Worm (Caenorhabditis elegans) whole organism, young adult: ENCODE results near the gene T21H3.1.

Experiments used
- B0261.1 ChIP-seq: sonication (generic microtip); optimal IDR thresholded peaks from 2 replicates; lab custom pipeline; 2016; ENCODE audit warnings: mild to moderate bottlenecking, missing genetic modification characterization, moderate library complexity, missing compliant biosample characterization
- F37B4.10 ChIP-seq: fragments of 200-800 bp; sonication (Bioruptor generic); IDR thresholded peaks from 2 replicates; pipeline ENCODE4 v1.3.6; 2022; ENCODE audit warnings: missing genetic modification characterization, missing compliant biosample characterization
- K12H6.12 ChIP-seq: fragments of 200-800 bp; sonication (Bioruptor generic); optimal IDR thresholded peaks from 2 replicates; lab custom pipeline; 2018; ENCODE audit warnings: mild to moderate bottlenecking, missing genetic modification characterization, missing compliant biosample characterization
- T07F8.4 ChIP-seq: sonication (generic microtip); optimal IDR thresholded peaks from 2 replicates; lab custom pipeline; 2016; ENCODE audit warnings: mild to moderate bottlenecking, missing genetic modification characterization, moderate library complexity, missing compliant biosample characterization
- aptf-2 ChIP-seq: fragments of 200-800 bp; sonication (Bioruptor generic); conservative IDR thresholded peaks from 2 replicates; pipeline ENCODE4 v1.3.6; 2022; ENCODE audit warnings: missing genetic modification reagents, missing genetic modification characterization, missing compliant biosample characterization
- atf-7 ChIP-seq: sonication (generic microtip); optimal IDR thresholded peaks from 2 replicates; lab custom pipeline; 2017; ENCODE audit warnings: mild to moderate bottlenecking, missing genetic modification characterization, missing compliant biosample characterization
- attf-3 ChIP-seq: fragments of 200-800 bp; sonication (Bioruptor generic); conservative IDR thresholded peaks from 2 replicates; pipeline ENCODE4 v1.3.6; 2022; ENCODE audit warnings: missing genetic modification reagents, missing genetic modification characterization, missing compliant biosample characterization
- attf-5 ChIP-seq: fragments of 200-800 bp; sonication (Bioruptor generic); optimal IDR thresholded peaks from 2 replicates; lab custom pipeline; 2018; ENCODE audit warnings: mild to moderate bottlenecking, missing genetic modification characterization, missing compliant biosample characterization
- attf-6 ChIP-seq: fragments of 200-800 bp; sonication (Bioruptor generic); IDR thresholded peaks from 2 replicates; pipeline ENCODE4 v1.3.6; 2022; ENCODE audit warnings: missing genetic modification reagents, missing genetic modification characterization, missing compliant biosample characterization
- cebp-1 ChIP-seq, 2 experiments: fragments of 200-800 bp in 1 of 2; sonication (Bioruptor generic) in 1 of 2; sonication (generic microtip) in 1 of 2; IDR thresholded peaks in 1 of 2; optimal IDR thresholded peaks in 1 of 2; 2 replicates each; pipeline versions ENCODE4 v1.3.6 to Lab custom; 2017 to 2022; ENCODE audit warnings: missing compliant biosample characterization in 2 of 2, missing genetic modification characterization in 2 of 2, mild to moderate bottlenecking in 1 of 2, missing genetic modification reagents in 1 of 2, moderate library complexity in 1 of 2
- ceh-100 ChIP-seq: fragments of 200-800 bp; sonication (Bioruptor generic); IDR thresholded peaks from 2 replicates; pipeline ENCODE4 v1.3.6; 2022; ENCODE audit warnings: missing genetic modification reagents, missing genetic modification characterization, missing compliant biosample characterization
- ceh-91 ChIP-seq: fragments of 200-800 bp; sonication (Bioruptor generic); IDR thresholded peaks from 2 replicates; pipeline ENCODE4 v1.3.6; 2022; ENCODE audit warnings: missing genetic modification reagents, missing genetic modification characterization, missing compliant biosample characterization
- efl-1 ChIP-seq: fragments of 150-350 bp; optimal IDR thresholded peaks from 2 replicates; lab custom pipeline; 2014; ENCODE audit warnings: missing biosample characterization, missing genetic modification reagents, missing genetic modification characterization
- egrh-3 ChIP-seq: fragments of 200-800 bp; sonication (Bioruptor generic); IDR thresholded peaks from 2 replicates; pipeline ENCODE4 v1.3.6; 2022; ENCODE audit warnings: missing genetic modification reagents, missing genetic modification characterization, missing compliant biosample characterization
- gei-17 ChIP-seq: fragments of 200-800 bp; sonication (Bioruptor generic); optimal IDR thresholded peaks from 2 replicates; lab custom pipeline; 2018; ENCODE audit warnings: mild to moderate bottlenecking, missing genetic modification characterization, missing compliant biosample characterization
- hlh-26 ChIP-seq: fragments of 200-800 bp; sonication (Bioruptor generic); conservative IDR thresholded peaks from 2 replicates; pipeline ENCODE4 v1.3.6; 2022; ENCODE audit warnings: missing genetic modification reagents, missing genetic modification characterization, missing compliant biosample characterization
- hmg-1.2 ChIP-seq: fragments of 200-800 bp; sonication (Bioruptor generic); IDR thresholded peaks from 2 replicates; pipeline ENCODE4 v1.3.6; 2022; ENCODE audit warnings: missing genetic modification reagents, missing genetic modification characterization, missing compliant biosample characterization
- lag-1 ChIP-seq: fragments of 200-800 bp; sonication (Bioruptor generic); IDR thresholded peaks from 2 replicates; pipeline ENCODE4 v1.3.6; 2022; ENCODE audit warnings: missing genetic modification reagents, missing genetic modification characterization, missing compliant biosample characterization
- let-526 ChIP-seq: fragments of 200-800 bp; sonication (Bioruptor generic); IDR thresholded peaks from 2 replicates; pipeline ENCODE4 v1.3.6; 2022; ENCODE audit warnings: missing genetic modification reagents, missing genetic modification characterization, missing compliant biosample characterization
- lin-54 ChIP-seq: fragments of 200-800 bp; sonication (Bioruptor generic); optimal IDR thresholded peaks from 2 replicates; lab custom pipeline; 2018; ENCODE audit warnings: mild to moderate bottlenecking, missing genetic modification characterization, missing compliant biosample characterization
- lir-1 ChIP-seq: fragments of 200-800 bp; sonication (Bioruptor generic); conservative IDR thresholded peaks from 2 replicates; pipeline ENCODE4 v1.3.6; 2022; ENCODE audit warnings: missing genetic modification reagents, missing genetic modification characterization, missing compliant biosample characterization
- madf-6 ChIP-seq: fragments of 200-800 bp; sonication (Bioruptor generic); IDR thresholded peaks from 2 replicates; pipeline ENCODE4 v1.3.6; 2022; ENCODE audit warnings: missing genetic modification reagents, missing genetic modification characterization, missing compliant biosample characterization
- mcd-1 ChIP-seq: fragments of 200-800 bp; sonication (Bioruptor generic); IDR thresholded peaks from 2 replicates; pipeline ENCODE4 v1.3.6; 2022; ENCODE audit warnings: missing genetic modification reagents, missing genetic modification characterization, missing compliant biosample characterization
- mxl-1 ChIP-seq: sonication (generic microtip); optimal IDR thresholded peaks from 2 replicates; lab custom pipeline; 2016; ENCODE audit warnings: missing genetic modification characterization, missing compliant biosample characterization
- pha-4 ChIP-seq: fragments of 150-350 bp; sonication (generic microtip); optimal IDR thresholded peaks from 2 replicates; lab custom pipeline; 2014; ENCODE audit warnings: missing biosample characterization, missing genetic modification reagents, missing genetic modification characterization
- sea-2 ChIP-seq: fragments of 200-800 bp; sonication (Bioruptor generic); IDR thresholded peaks from 2 replicates; pipeline ENCODE4 v1.3.6; 2022; ENCODE audit warnings: missing genetic modification characterization, missing compliant biosample characterization
- snpc-4 ChIP-seq, 5 experiments: fragments of 150-350 bp in 1 of 5; sonication (generic microtip) in 4 of 5; optimal IDR thresholded peaks; 2 replicates each; lab custom pipeline; 2014 to 2018; ENCODE audit warnings: missing genetic modification characterization in 5 of 5, missing biosample characterization in 3 of 5, antibody characterized with exemption in 2 of 5, mild to moderate bottlenecking in 2 of 5, missing compliant biosample characterization in 2 of 5, missing genotype in 2 of 5, moderate library complexity in 2 of 5, missing genetic modification reagents in 1 of 5
- sptf-2 ChIP-seq: fragments of 200-800 bp; sonication (Bioruptor generic); optimal IDR thresholded peaks from 2 replicates; lab custom pipeline; 2018; ENCODE audit warnings: mild to moderate bottlenecking, missing genetic modification characterization, missing compliant biosample characterization
- tbx-9 ChIP-seq: sonication (generic microtip); optimal IDR thresholded peaks from 2 replicates; lab custom pipeline; 2016; ENCODE audit warnings: borderline replicate concordance, missing genetic modification characterization, inconsistent platforms, missing compliant biosample characterization
- xnd-1 ChIP-seq: sonication (generic microtip); optimal IDR thresholded peaks from 2 replicates; lab custom pipeline; 2016; ENCODE audit warnings: missing genotype, missing genetic modification reagents, missing genetic modification characterization, missing compliant biosample characterization
- zfh-2 ChIP-seq: fragments of 200-800 bp; sonication (Bioruptor generic); conservative IDR thresholded peaks from 2 replicates; pipeline ENCODE4 v1.3.6; 2022; ENCODE audit warnings: missing genetic modification reagents, missing genetic modification characterization, missing compliant biosample characterization
- ztf-18 ChIP-seq: sonication (generic microtip); optimal IDR thresholded peaks from 2 replicates; lab custom pipeline; 2016; ENCODE audit warnings: missing genotype, mild to moderate bottlenecking, missing genetic modification characterization, missing compliant biosample characterization

The T21H3.1 gene

DNA sequence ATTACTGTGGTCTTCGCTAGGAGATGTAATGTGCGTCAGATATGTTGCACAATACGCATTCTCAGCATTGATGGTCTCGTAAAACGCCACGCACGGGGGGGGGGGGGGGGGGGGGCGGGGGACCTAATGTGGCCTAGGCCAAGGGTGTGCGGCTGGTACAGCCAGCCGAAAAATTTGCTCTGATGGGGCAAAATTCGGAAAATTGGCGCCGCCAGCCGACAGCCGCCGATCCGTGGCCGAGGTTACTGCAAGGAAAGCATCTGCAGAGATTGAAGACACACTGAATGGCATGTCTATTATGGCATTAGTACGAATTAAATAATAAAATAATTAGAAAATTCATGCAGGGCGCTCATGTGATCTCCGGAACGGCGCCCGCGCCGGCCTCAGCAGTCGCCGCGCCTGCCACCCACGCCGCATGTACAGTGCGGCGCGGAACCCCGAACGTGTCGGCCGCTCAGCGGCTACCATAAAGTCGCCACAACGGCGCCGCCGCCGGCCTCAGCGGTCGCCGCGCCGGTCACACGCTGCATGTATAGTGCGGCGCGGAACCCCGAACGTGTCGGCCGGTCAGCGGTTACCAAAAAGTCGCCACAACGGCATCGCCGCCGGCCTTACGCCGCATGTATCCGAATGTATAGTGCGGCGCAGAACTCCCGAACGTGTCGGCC, 22.8 kb downstream of the T21H3.1 start, which contains the start of gene Y50D4A.6:
Gene Y50D4A.6 (minus strand): TSS at position 51 of the 671 bp plus-strand sequence.
- TF ChIP-seq let-526 (GFP tag; lab: Robert Waterston, UW) (no peak), egrh-3 (GFP tag; lab: Robert Waterston, UW) (peak; percentile 95), K12H6.12 (no peak), hmg-1.2 (GFP tag; lab: Robert Waterston, UW) (peak; percentile 36), snpc-4 (GFP tag; optimal IDR thresholded peaks at IDR 0.05; lab: Kevin White, UChicago) (no peak), snpc-4 (tag; optimal IDR thresholded peaks at IDR 0.05; lab: Kevin White, UChicago) (peak in 2 of 4 experiments; percentile 31 to 54), zfh-2 (GFP tag; lab: Robert Waterston, UW) (peak; percentile 93)

DNA sequence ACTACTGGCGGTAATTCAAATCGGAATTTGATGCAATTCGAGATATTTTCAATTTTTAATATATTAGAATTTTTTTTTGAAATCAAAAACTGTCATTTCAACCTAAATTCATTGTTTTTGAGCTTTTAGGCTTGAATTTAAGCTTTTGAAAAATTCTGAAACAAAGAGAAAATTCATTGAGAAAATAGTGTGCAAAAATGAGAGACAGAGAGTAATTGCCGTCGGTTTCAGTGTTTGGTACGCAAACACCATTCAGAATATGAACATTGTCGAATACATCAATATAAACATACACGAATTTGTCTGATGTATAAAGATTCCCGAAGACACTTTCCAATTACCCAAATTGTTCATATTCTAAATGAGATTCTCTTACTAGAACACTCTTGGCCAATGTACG, 25.2 kb downstream of the T21H3.1 start:
- TF ChIP-seq hmg-1.2 (GFP tag; lab: Robert Waterston, UW) (peak; percentile 83), T07F8.4 (tag; lab: Kevin White, UChicago) (no peak)

- TF ChIP-seq attf-3 (GFP tag; lab: Robert Waterston, UW): peak; percentile 71
- peak; percentile 28 for TF ChIP-seq efl-1 (GFP tag; lab: Kevin White, UChicago)
- TF ChIP-seq attf-5: peak; percentile 4
- peak; percentile 4 for TF ChIP-seq xnd-1
- TF ChIP-seq ceh-100 (GFP tag; lab: Robert Waterston, UW): no peak
- no peak for TF ChIP-seq cebp-1 (GFP tag; IDR thresholded peaks at IDR 0.05; lab: Robert Waterston, UW)
- no peak for TF ChIP-seq cebp-1 (tag; optimal IDR thresholded peaks at IDR 0.05; lab: Kevin White, UChicago)
- TF ChIP-seq sea-2: no peak
- no peak for TF ChIP-seq aptf-2 (GFP tag; lab: Robert Waterston, UW)
- TF ChIP-seq lin-54 (GFP tag; lab: Kevin White, UChicago): peak; percentile 38
- no peak for TF ChIP-seq F37B4.10 (GFP tag; lab: Robert Waterston, UW)
- TF ChIP-seq B0261.1 (tag; lab: Kevin White, UChicago): no peak
- TF ChIP-seq madf-6 (GFP tag; lab: Robert Waterston, UW): peak; percentile 58; the same call in 1 of the 2 replicates
- TF ChIP-seq mcd-1 (GFP tag; lab: Robert Waterston, UW): peak; percentile 57
- no peak for TF ChIP-seq gei-17 (GFP tag; lab: Kevin White, UChicago)
Observed at ce11 chrV:1206971-1207370, 30.4 kb downstream of the T21H3.1 start, which contains the start of gene Y50D4A.5. Y50D4A.5 (plus strand) TSS chrV:1207307.

- TF ChIP-seq lir-1 (GFP tag; lab: Robert Waterston, UW): no peak
- TF ChIP-seq tbx-9 (tag; lab: Kevin White, UChicago): no peak
- TF ChIP-seq ztf-18 (tag; lab: Kevin White, UChicago): no peak
- TF ChIP-seq sptf-2 (GFP tag; lab: Kevin White, UChicago): no peak
- no peak for TF ChIP-seq mxl-1 (tag; lab: Kevin White, UChicago)
- TF ChIP-seq atf-7 (tag; lab: Kevin White, UChicago): no peak
- TF ChIP-seq gei-17 (GFP tag; lab: Kevin White, UChicago): no peak
- TF ChIP-seq hlh-26 (GFP tag; lab: Robert Waterston, UW): no peak
- no peak for TF ChIP-seq K12H6.12
- no peak for TF ChIP-seq snpc-4 (GFP tag; optimal IDR thresholded peaks at IDR 0.05; lab: Kevin White, UChicago)
- no peak for TF ChIP-seq snpc-4 (tag; optimal IDR thresholded peaks at IDR 0.05; lab: Kevin White, UChicago)
- no peak for TF ChIP-seq lag-1 (GFP tag; lab: Robert Waterston, UW)
- no peak for TF ChIP-seq ceh-91
- TF ChIP-seq pha-4: no peak
- no peak for TF ChIP-seq attf-6 (GFP tag; lab: Robert Waterston, UW)
Observed at ce11 chrV:1207589-1207988, 31.1 kb downstream of the T21H3.1 start, which contains the start of gene Y50D4A.1. Y50D4A.1 (plus strand) TSS chrV:1207889.
